Worm (Caenorhabditis elegans): ENCODE measurements around the gene W03C9.5.
A peak's percentile ranks its signal among the peaks of the same experiment; 100 is the strongest.

Gene W03C9.5

DNA sequence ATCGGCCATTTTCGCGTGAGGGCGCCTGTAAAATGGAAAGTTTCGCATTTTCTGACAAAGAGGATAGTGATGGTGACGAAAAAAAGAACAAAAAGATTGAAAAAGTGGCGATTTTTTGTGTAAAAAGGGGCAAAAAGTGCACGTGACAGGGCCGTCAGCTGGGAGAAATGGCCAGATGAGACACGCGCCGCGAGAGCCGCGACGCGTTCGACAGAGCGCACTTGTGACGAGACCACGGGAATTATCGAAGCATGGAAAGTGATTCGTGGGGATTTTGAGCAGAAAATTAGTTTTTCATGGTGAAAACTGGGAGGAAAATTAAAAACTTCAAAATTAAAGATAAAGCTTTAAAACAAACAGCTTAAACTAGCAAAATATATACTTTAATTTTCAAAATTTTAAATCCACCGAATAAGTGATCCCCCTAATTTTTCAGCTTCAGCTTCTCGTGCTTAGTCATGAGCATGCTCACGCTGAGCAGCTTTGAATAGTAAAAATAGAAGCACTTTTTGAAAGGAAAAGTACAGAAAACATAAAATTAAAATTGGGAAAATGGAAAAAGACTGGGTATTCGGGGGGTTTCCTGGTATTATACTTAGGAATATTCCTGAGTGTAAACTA lies at the start of gene W03C9.5:
TSS of gene W03C9.5 (minus strand) at position 38 of the 621 bp plus-strand sequence.
- TF ChIP-seq ztf-4 (tag; optimal IDR thresholded peaks at IDR 0.05) (peak; percentile 81), ceh-82 (tag; optimal IDR thresholded peaks at IDR 0.05) (peak; percentile 64), aly-2 (tag; optimal IDR thresholded peaks at IDR 0.05) (no peak), F13H6.1 (tag; optimal IDR thresholded peaks at IDR 0.05) (peak; percentile 92), skn-1 (tag; optimal IDR thresholded peaks at IDR 0.05) (peak; percentile 52), elt-1 (tag; optimal IDR thresholded peaks at IDR 0.05) (no peak), nhr-21 (tag; optimal IDR thresholded peaks at IDR 0.05) (peak; percentile 78), ztf-11 (tag; optimal IDR thresholded peaks at IDR 0.05) (no peak), nhr-10 (tag; optimal IDR thresholded peaks at IDR 0.05) (peak; percentile 43), nhr-237 (tag; optimal IDR thresholded peaks at IDR 0.05) (peak; percentile 10), Y55F3AM.14 (GFP tag; optimal IDR thresholded peaks at IDR 0.05) (peak; percentile 81), lsy-2 (tag; optimal IDR thresholded peaks at IDR 0.05) (peak; percentile 72 to 94), nhr-25 (tag; optimal IDR thresholded peaks at IDR 0.05) (peak; percentile 95), lin-13 (GFP tag; optimal IDR thresholded peaks at IDR 0.05) (peak; percentile 96), sem-4 (tag; optimal IDR thresholded peaks at IDR 0.05) (peak; percentile 73), nhr-23 (tag; optimal IDR thresholded peaks at IDR 0.05) (no peak), egl-27 (tag; optimal IDR thresholded peaks at IDR 0.05) (peak; percentile 88), nhr-6 (tag; optimal IDR thresholded peaks at IDR 0.05) (peak; percentile 79), ZK546.5 (tag; optimal IDR thresholded peaks at IDR 0.05) (peak; percentile 74), mab-5 (tag; optimal IDR thresholded peaks at IDR 0.05) (peak; percentile 78), nhr-11 (tag; optimal IDR thresholded peaks at IDR 0.05) (no peak), ceh-16 (tag; optimal IDR thresholded peaks at IDR 0.05) (no peak), mbf-1 (tag; optimal IDR thresholded peaks at IDR 0.05) (no peak), zag-1 (tag; optimal IDR thresholded peaks at IDR 0.05) (peak; percentile 80), lin-39 (tag; optimal IDR thresholded peaks at IDR 0.05) (peak; percentile 52), crh-2 (tag; optimal IDR thresholded peaks at IDR 0.05) (peak; percentile 96), mdl-1 (tag; optimal IDR thresholded peaks at IDR 0.05) (peak; percentile 65 to 95), unc-62 (GFP tag; optimal IDR thresholded peaks at IDR 0.05) (no peak), lin-11 (tag; optimal IDR thresholded peaks at IDR 0.05) (peak; percentile 87), R02D3.7 (tag; optimal IDR thresholded peaks at IDR 0.05) (no peak), C34F6.9 (tag; optimal IDR thresholded peaks at IDR 0.05) (peak; percentile 99), dmd-4 (tag; optimal IDR thresholded peaks at IDR 0.05) (no peak), peb-1 (tag; optimal IDR thresholded peaks at IDR 0.05) (no peak), unc-39 (tag; optimal IDR thresholded peaks at IDR 0.05) (no peak), gmeb-1 (tag; optimal IDR thresholded peaks at IDR 0.05) (peak; percentile 88), elt-3 (tag; optimal IDR thresholded peaks at IDR 0.05) (no peak), ama-1 (optimal IDR thresholded peaks at IDR 0.05) (peak; percentile 70), fos-1 (tag; optimal IDR thresholded peaks at IDR 0.05) (peak; percentile 96), sma-9 (GFP tag; optimal IDR thresholded peaks at IDR 0.05) (peak; percentile 87), sma-9 (tag; optimal IDR thresholded peaks at IDR 0.05) (no peak), nhr-129 (tag; optimal IDR thresholded peaks at IDR 0.05) (peak; percentile 93), unc-55 (GFP tag; optimal IDR thresholded peaks at IDR 0.05) (peak; percentile 97), ztf-1 (GFP tag; conservative IDR thresholded peaks at IDR 0.05) (no peak), nhr-77 (tag; optimal IDR thresholded peaks at IDR 0.05) (peak; percentile 66), sma-3 (GFP tag; optimal IDR thresholded peaks at IDR 0.05) (peak; percentile 96), nhr-12 (tag; optimal IDR thresholded peaks at IDR 0.05) (no peak), snpc-4 (tag; optimal IDR thresholded peaks at IDR 0.05) (peak; percentile 70), alr-1 (tag; optimal IDR thresholded peaks at IDR 0.05) (no peak), blmp-1 (tag; optimal IDR thresholded peaks at IDR 0.05; ENCODE audit: insufficient read depth) (peak; percentile 80)

Measured in whole organism, L2 larva.